Fruit fly (Drosophila melanogaster) whole organism, embryonic: ENCODE data around the gene CG14866.

Source experiments
- CG10366 ChIP-seq: fragments of 200-800 bp; sonication (Bioruptor generic); IDR thresholded peaks from 2 replicates; pipeline ENCODE4 v1.3.6; 2022; ENCODE audit warnings: missing biosample characterization, missing genetic modification characterization
- CG4707 ChIP-seq: fragments of 200-800 bp; sonication (Bioruptor generic); optimal IDR thresholded peaks from 2 replicates; lab custom pipeline; 2018; ENCODE audit warnings: missing biosample characterization, mild to moderate bottlenecking, missing genetic modification characterization, moderate library complexity
- CrebB ChIP-seq: fragments of 200-800 bp; sonication (Bioruptor generic); optimal IDR thresholded peaks from 3 replicates; lab custom pipeline; 2018; ENCODE audit warnings: missing biosample characterization, mild to moderate bottlenecking, missing genetic modification characterization
- Nf-YA ChIP-seq: fragments of 200-800 bp; sonication (Bioruptor generic); IDR thresholded peaks from 2 replicates; pipeline ENCODE4 v1.3.6; 2022; ENCODE audit warnings: missing biosample characterization, missing genetic modification characterization
- Pdp1 ChIP-seq, 2 experiments: fragments of 200-800 bp; sonication (Bioruptor generic); optimal IDR thresholded peaks; 3 replicates each; lab custom pipeline; 2016; ENCODE audit warnings: missing biosample characterization in 2 of 2, missing genetic modification characterization in 2 of 2, mild to moderate bottlenecking in 1 of 2, moderate library complexity in 1 of 2
- al ChIP-seq: fragments of 200-800 bp; sonication (Bioruptor generic); IDR thresholded peaks from 2 replicates; pipeline ENCODE4 v1.3.6; 2022; ENCODE audit warnings: missing biosample characterization, missing genetic modification characterization
- gcm2 ChIP-seq: fragments of 200-800 bp; sonication (Bioruptor generic); optimal IDR thresholded peaks from 2 replicates; lab custom pipeline; 2016; ENCODE audit warnings: missing biosample characterization, missing genetic modification characterization
- gfzf ChIP-seq: fragments of 200-800 bp; sonication (Bioruptor generic); optimal IDR thresholded peaks from 2 replicates; lab custom pipeline; 2016; ENCODE audit warnings: missing biosample characterization, mild to moderate bottlenecking, missing genetic modification characterization, moderate library complexity
- hbn ChIP-seq: fragments of 200-800 bp; sonication (Bioruptor generic); IDR thresholded peaks from 2 replicates; pipeline ENCODE4 v1.3.6; 2022; ENCODE audit warnings: missing biosample characterization, missing genetic modification characterization; ENCODE audit not compliant: partially characterized antibody
- oc ChIP-seq: fragments of 200-800 bp; sonication (Bioruptor generic); optimal IDR thresholded peaks from 2 replicates; lab custom pipeline; 2018; ENCODE audit warnings: missing biosample characterization, mild to moderate bottlenecking, missing genetic modification characterization, moderate library complexity
- pan ChIP-seq, 4 experiments: fragments of >200 bp in 3 of 4; fragments of 200-800 bp in 1 of 4; sonication (Bioruptor generic) in 1 of 4; optimal IDR thresholded peaks in 3 of 4; IDR thresholded peaks in 1 of 4; 2 replicates each; pipeline versions ENCODE4 v1.3.6 to Lab custom; 2017 to 2022; ENCODE audit warnings: missing biosample characterization in 2 of 4, missing genetic modification characterization in 2 of 4, mixed read lengths in 1 of 4
- pnt ChIP-seq: fragments of 200-800 bp; sonication (Bioruptor generic); optimal IDR thresholded peaks from 3 replicates; lab custom pipeline; 2016; ENCODE audit warnings: missing biosample characterization, missing genetic modification characterization
- vfl ChIP-seq: fragments of 200-800 bp; sonication (Bioruptor generic); optimal IDR thresholded peaks from 2 replicates; lab custom pipeline; 2016; ENCODE audit warnings: missing biosample characterization, missing genetic modification characterization
- z ChIP-seq: fragments of 200-800 bp; sonication (Bioruptor generic); IDR thresholded peaks from 3 replicates; pipeline ENCODE4 v1.3.6; 2022; ENCODE audit warnings: missing biosample characterization, missing genetic modification characterization

DNA sequence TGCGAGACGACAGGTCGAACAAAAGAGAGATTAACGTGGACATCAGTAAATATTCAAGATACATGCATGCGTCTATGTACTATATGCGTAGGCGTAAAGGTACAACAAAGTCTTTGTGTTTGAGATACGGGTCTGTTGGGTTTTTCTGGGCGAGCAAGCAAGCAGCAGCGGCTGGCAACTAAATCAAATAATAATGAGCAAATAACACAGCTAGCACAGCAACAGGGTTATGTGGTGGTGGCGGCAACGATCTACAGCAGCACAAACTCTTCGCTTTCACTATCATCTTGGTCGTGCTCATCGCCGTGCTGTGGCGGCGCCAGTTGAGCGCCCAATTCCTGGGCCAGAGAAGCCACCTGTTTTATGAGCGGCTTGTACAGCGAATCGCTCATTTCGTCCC, 37.7 kb downstream of the CG14866 start:
- no peak for TF ChIP-seq pan (optimal IDR thresholded peaks at IDR 0.05; lab: Kevin White, UChicago)
- no peak for TF ChIP-seq pan (GFP tag; optimal IDR thresholded peaks at IDR 0.05 in 1 of 2, IDR thresholded peaks at IDR 0.05 in 1 of 2)
- no peak for TF ChIP-seq gfzf (GFP tag; lab: Kevin White, UChicago)
- no peak for TF ChIP-seq Pdp1 (GFP tag; optimal IDR thresholded peaks at IDR 0.05; lab: Kevin White, UChicago)
- TF ChIP-seq CG4707 (GFP tag; lab: Kevin White, UChicago): no peak
- no peak for TF ChIP-seq Nf-YA (GFP tag; lab: Robert Waterston, UW)
- no peak for TF ChIP-seq hbn
- TF ChIP-seq CG10366 (GFP tag; lab: Robert Waterston, UW): no peak
- no peak for TF ChIP-seq z (GFP tag; lab: Robert Waterston, UW)
- TF ChIP-seq al (GFP tag; lab: Robert Waterston, UW): no peak
- no peak for TF ChIP-seq CrebB
- no peak for TF ChIP-seq pnt
- no peak for TF ChIP-seq vfl (GFP tag; lab: Kevin White, UChicago)
- no peak for TF ChIP-seq gcm2 (GFP tag; lab: Kevin White, UChicago)
- TF ChIP-seq oc (tag; lab: Kevin White, UChicago): no peak
